Fruit fly (Drosophila melanogaster): ENCODE results near the gene CG13901.

The CG13901 gene

dm6 chr3L:802700-803273 is 34.8 kb downstream of the CG13901 start (continued):
- TF ChIP-seq CG31365 (tag; optimal IDR thresholded peaks at IDR 0.05) (peak; percentile 68), Atf-2 (GFP tag; optimal IDR thresholded peaks at IDR 0.05) (peak; percentile 88), prd (optimal IDR thresholded peaks at IDR 0.05) (no peak), prd (GFP tag; IDR thresholded peaks at IDR 0.05) (peak; percentile 96), CG3407 (GFP tag; optimal IDR thresholded peaks at IDR 0.05) (peak; percentile 85), eve (GFP tag; optimal IDR thresholded peaks at IDR 0.05) (peak in 1 of 2 experiments; percentile 88), Atf3 (GFP tag; optimal IDR thresholded peaks at IDR 0.05) (peak; percentile 79), CG11456 (GFP tag; IDR thresholded peaks at IDR 0.05) (peak; percentile 94), Neu2 (GFP tag; optimal IDR thresholded peaks at IDR 0.05; ENCODE audit: borderline replicate concordance) (no peak), Hr51 (GFP tag; optimal IDR thresholded peaks at IDR 0.05) (peak; percentile 86 to 87), Jarid2 (GFP tag; optimal IDR thresholded peaks at IDR 0.05) (peak; percentile 28), ken (GFP tag; IDR thresholded peaks at IDR 0.05) (peak; percentile 92), trem (tag; optimal IDR thresholded peaks at IDR 0.05) (peak; percentile 30), ro (GFP tag; IDR thresholded peaks at IDR 0.05) (peak; percentile 69), Xbp1 (GFP tag; optimal IDR thresholded peaks at IDR 0.05) (peak; percentile 92), onecut (GFP tag; IDR thresholded peaks at IDR 0.05) (peak; percentile 90), fd64A (GFP tag; optimal IDR thresholded peaks at IDR 0.05) (peak; percentile 80), CG3163 (GFP tag; optimal IDR thresholded peaks at IDR 0.05) (peak; percentile 71)

dm6 chr3L:801860-802462 is 35.7 kb downstream of the CG13901 start:
- TF ChIP-seq Xrp1 (GFP tag; IDR thresholded peaks at IDR 0.05) (0 out of 2 replicates have a peak, but pooled peaks have one; percentile 33), esg (GFP tag; conservative IDR thresholded peaks at IDR 0.05) (0 out of 2 replicates have a peak, but pooled peaks have one; percentile 12), sna (GFP tag; IDR thresholded peaks at IDR 0.05; ENCODE audit: partially characterized antibody) (no peak), Atf-2 (GFP tag; optimal IDR thresholded peaks at IDR 0.05) (no peak), lab (GFP tag; optimal IDR thresholded peaks at IDR 0.05) (peak; percentile 17), CoRest (tag; optimal IDR thresholded peaks at IDR 0.05) (peak; percentile 6), CG17359 (tag; optimal IDR thresholded peaks at IDR 0.05) (peak; percentile 50), Xbp1 (GFP tag; optimal IDR thresholded peaks at IDR 0.05) (peak; percentile 8), Hsf (GFP tag; optimal IDR thresholded peaks at IDR 0.05) (no peak), Ada2b (GFP tag; IDR thresholded peaks at IDR 0.05) (peak; percentile 20; the same call in 1 of the 2 replicates), lola (GFP tag; optimal IDR thresholded peaks at IDR 0.05) (peak in 1 of 3 experiments; percentile 1), grn (GFP tag; optimal IDR thresholded peaks at IDR 0.05) (no peak), CG11504 (tag; optimal IDR thresholded peaks at IDR 0.05) (peak; percentile 26), crol (GFP tag; IDR thresholded peaks at IDR 0.05) (peak; percentile 82), nmo (GFP tag; optimal IDR thresholded peaks at IDR 0.05) (peak; percentile 37), CG17568 (GFP tag; optimal IDR thresholded peaks at IDR 0.05) (no peak), dpn (GFP tag; optimal IDR thresholded peaks at IDR 0.05) (no peak), CHES-1-like (GFP tag; optimal IDR thresholded peaks at IDR 0.05) (no peak), fd96Cb (tag; optimal IDR thresholded peaks at IDR 0.05) (peak; percentile 36), CG4424 (GFP tag; optimal IDR thresholded peaks at IDR 0.05) (peak; percentile 15), CG2678 (tag; optimal IDR thresholded peaks at IDR 0.05) (peak; percentile 38), ap (GFP tag; IDR thresholded peaks at IDR 0.05) (0 out of 2 replicates have a peak, but pooled peaks have one; percentile 8), CG1602 (GFP tag; optimal IDR thresholded peaks at IDR 0.05) (no peak), CG5245 (GFP tag; optimal IDR thresholded peaks at IDR 0.05) (peak; percentile 12), Sox102F (GFP tag; optimal IDR thresholded peaks at IDR 0.05) (peak; percentile 35), seq (GFP tag; IDR thresholded peaks at IDR 0.05) (peak; percentile 11; the same call in 1 of the 2 replicates), phol (tag; optimal IDR thresholded peaks at IDR 0.05) (peak; percentile 31), chn (GFP tag; optimal IDR thresholded peaks at IDR 0.05) (peak; percentile 24), CG11695 (GFP tag; IDR thresholded peaks at IDR 0.05) (no peak), E2f2 (GFP tag; IDR thresholded peaks at IDR 0.05) (peak; percentile 10; the same call in 1 of the 2 replicates), CTCF (GFP tag; optimal IDR thresholded peaks at IDR 0.05) (no peak), CG15269 (tag; optimal IDR thresholded peaks at IDR 0.05) (no peak)

Data from whole organism, embryonic.